Fruit fly (Drosophila melanogaster) whole organism, prepupa: ENCODE results near the gene mgr.

Source experiments
- Blimp-1 ChIP-seq: fragments of 200-800 bp; sonication (Bioruptor generic); optimal IDR thresholded peaks from 3 replicates; lab custom pipeline; 2017; ENCODE audit warnings: missing biosample characterization, missing genetic modification characterization, mild to moderate bottlenecking, moderate library complexity, missing genetic modification reagents
- CG10669 ChIP-seq: fragments of 200-800 bp; sonication (Bioruptor generic); optimal IDR thresholded peaks from 3 replicates; lab custom pipeline; 2018; ENCODE audit warnings: missing biosample characterization, mild to moderate bottlenecking, missing genetic modification characterization, moderate library complexity
- CG11762 ChIP-seq: fragments of 200-800 bp; sonication (Bioruptor generic); optimal IDR thresholded peaks from 3 replicates; lab custom pipeline; 2016; ENCODE audit warnings: missing biosample characterization, missing genetic modification characterization; ENCODE audit not compliant: insufficient read depth
- CG3032 ChIP-seq: fragments of 200-800 bp; optimal IDR thresholded peaks from 2 replicates; lab custom pipeline; 2019; ENCODE audit warnings: missing biosample characterization, mild to moderate bottlenecking, missing genetic modification characterization, moderate library complexity
- CG34406 ChIP-seq: fragments of 200-800 bp; sonication (Bioruptor generic); optimal IDR thresholded peaks from 3 replicates; lab custom pipeline; 2016; ENCODE audit warnings: missing biosample characterization, missing genetic modification characterization
- CG3919 ChIP-seq: fragments of 200-800 bp; sonication (Bioruptor generic); optimal IDR thresholded peaks from 3 replicates; lab custom pipeline; 2016; ENCODE audit warnings: missing biosample characterization, missing genetic modification characterization
- CG6163 ChIP-seq: fragments of 200-800 bp; sonication (Bioruptor generic); IDR thresholded peaks from 3 replicates; pipeline ENCODE4 v1.3.6; 2022; ENCODE audit warnings: missing biosample characterization, missing genetic modification characterization
- CG6792 ChIP-seq: fragments of 200-800 bp; sonication (Bioruptor generic); optimal IDR thresholded peaks from 3 replicates; lab custom pipeline; 2016; ENCODE audit warnings: missing biosample characterization, missing genetic modification characterization
- CG6808 ChIP-seq: fragments of 200-800 bp; sonication (Bioruptor generic); optimal IDR thresholded peaks from 3 replicates; lab custom pipeline; 2017; ENCODE audit warnings: missing biosample characterization, missing genetic modification characterization, mild to moderate bottlenecking, moderate library complexity, missing genetic modification reagents
- CG6854 ChIP-seq: fragments of 200-800 bp; sonication (Bioruptor generic); optimal IDR thresholded peaks from 2 replicates; lab custom pipeline; 2017; ENCODE audit warnings: missing biosample characterization, mild to moderate bottlenecking, missing genetic modification characterization
- CG7368 ChIP-seq: fragments of 200-800 bp; sonication (Bioruptor generic); optimal IDR thresholded peaks from 3 replicates; lab custom pipeline; 2016; ENCODE audit warnings: missing biosample characterization, missing genetic modification characterization
- CG8319 ChIP-seq: fragments of 200-800 bp; sonication (Bioruptor generic); optimal IDR thresholded peaks from 3 replicates; lab custom pipeline; 2016; ENCODE audit warnings: missing biosample characterization, missing genetic modification characterization
- CG9139 ChIP-seq: fragments of 200-800 bp; sonication (Bioruptor generic); optimal IDR thresholded peaks from 3 replicates; lab custom pipeline; 2017; ENCODE audit warnings: missing biosample characterization, mild to moderate bottlenecking, missing genetic modification characterization
- Eip78C ChIP-seq: fragments of 200-800 bp; sonication (Bioruptor generic); peaks from one replicate; lab custom pipeline; 2016; ENCODE audit warnings: missing biosample characterization, missing genetic modification characterization
- Ets96B ChIP-seq: fragments of 200-800 bp; optimal IDR thresholded peaks from 2 replicates; lab custom pipeline; 2019; ENCODE audit warnings: missing biosample characterization, mild to moderate bottlenecking, missing genetic modification characterization, moderate library complexity
- Lpt ChIP-seq: fragments of 200-800 bp; sonication (Bioruptor generic); optimal IDR thresholded peaks from 3 replicates; lab custom pipeline; 2016; ENCODE audit warnings: missing biosample characterization, missing genetic modification characterization
- Met ChIP-seq: fragments of 200-800 bp; sonication (Bioruptor generic); optimal IDR thresholded peaks from 3 replicates; lab custom pipeline; 2016; ENCODE audit warnings: missing biosample characterization, missing genetic modification characterization
- Smox ChIP-seq: fragments of 200-800 bp; sonication (Bioruptor generic); optimal IDR thresholded peaks from 3 replicates; lab custom pipeline; 2016; ENCODE audit warnings: missing biosample characterization, missing genetic modification characterization
- Sox15 ChIP-seq: fragments of 200-800 bp; sonication (Bioruptor generic); optimal IDR thresholded peaks from 3 replicates; lab custom pipeline; 2016; ENCODE audit warnings: missing biosample characterization, missing genetic modification characterization
- achi ChIP-seq: fragments of 200-800 bp; sonication (Bioruptor generic); optimal IDR thresholded peaks from 3 replicates; lab custom pipeline; 2016; ENCODE audit warnings: missing biosample characterization, missing genetic modification characterization
- cyc ChIP-seq: fragments of 200-800 bp; sonication (Bioruptor generic); optimal IDR thresholded peaks from 3 replicates; lab custom pipeline; 2016; ENCODE audit warnings: missing biosample characterization, missing genetic modification characterization
- dsx ChIP-seq: fragments of 200-800 bp; optimal IDR thresholded peaks from 3 replicates; lab custom pipeline; 2019; ENCODE audit warnings: missing biosample characterization, mild to moderate bottlenecking, missing genetic modification characterization, moderate library complexity; ENCODE audit not compliant: poor library complexity, severe bottlenecking
- eg ChIP-seq: fragments of 200-800 bp; sonication (Bioruptor generic); IDR thresholded peaks from 3 replicates; pipeline ENCODE4 v1.3.6; 2022; ENCODE audit warnings: missing biosample characterization, missing genetic modification characterization
- esn ChIP-seq: fragments of 200-800 bp; sonication (Bioruptor generic); optimal IDR thresholded peaks from 2 replicates; lab custom pipeline; 2016; ENCODE audit warnings: missing biosample characterization, mild to moderate bottlenecking, missing genetic modification characterization, moderate library complexity
- lz ChIP-seq: fragments of 200-800 bp; sonication (Bioruptor generic); optimal IDR thresholded peaks from 3 replicates; lab custom pipeline; 2016; ENCODE audit warnings: missing biosample characterization, missing genetic modification characterization
- ss ChIP-seq, 2 experiments: fragments of 200-800 bp; sonication (Bioruptor generic); optimal IDR thresholded peaks; 2 replicates in 1 of 2; 3 replicates in 1 of 2; lab custom pipeline; 2017 to 2018; ENCODE audit warnings: mild to moderate bottlenecking in 2 of 2, missing biosample characterization in 2 of 2, missing genetic modification characterization in 2 of 2, moderate library complexity in 1 of 2
- svp ChIP-seq: fragments of 200-800 bp; sonication (Bioruptor generic); peaks from one replicate; lab custom pipeline; 2016; ENCODE audit warnings: missing biosample characterization, missing genetic modification characterization
- topi ChIP-seq: fragments of 200-800 bp; sonication (Bioruptor generic); optimal IDR thresholded peaks from 3 replicates; lab custom pipeline; 2016; ENCODE audit warnings: missing biosample characterization, missing genetic modification characterization

mgr gene

DNA sequence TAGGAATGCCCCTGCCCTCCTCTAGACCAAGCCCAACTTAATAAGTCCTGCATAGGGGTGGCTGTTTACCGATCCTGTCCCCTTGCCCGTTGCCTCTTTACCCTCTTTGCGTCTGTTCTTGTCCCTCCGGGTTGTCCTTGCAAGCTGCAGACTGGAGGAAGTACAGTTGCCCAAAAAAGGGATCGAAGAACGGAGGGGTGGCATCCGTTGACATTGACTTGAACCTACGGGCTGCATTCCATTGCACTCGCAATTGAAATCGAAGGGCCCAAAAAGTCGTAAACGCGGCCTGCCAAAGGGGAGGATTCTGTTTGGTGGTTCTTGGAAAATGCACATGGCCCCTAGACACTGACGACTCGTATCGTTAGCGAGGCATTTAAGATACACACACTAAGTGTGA, 39.3 kb downstream of the mgr start:
- TF ChIP-seq CG8319 (GFP tag; lab: Kevin White, UChicago) (no peak), CG6792 (GFP tag; lab: Kevin White, UChicago) (no peak), Blimp-1 (GFP tag; lab: Kevin White, UChicago) (no peak), CG11762 (GFP tag; lab: Kevin White, UChicago) (no peak), CG9139 (GFP tag; lab: Kevin White, UChicago) (no peak), dsx (GFP tag; lab: Kevin White, UChicago) (no peak), eg (GFP tag; lab: Robert Waterston, UW) (no peak), CG6808 (GFP tag; lab: Kevin White, UChicago) (no peak)

DNA sequence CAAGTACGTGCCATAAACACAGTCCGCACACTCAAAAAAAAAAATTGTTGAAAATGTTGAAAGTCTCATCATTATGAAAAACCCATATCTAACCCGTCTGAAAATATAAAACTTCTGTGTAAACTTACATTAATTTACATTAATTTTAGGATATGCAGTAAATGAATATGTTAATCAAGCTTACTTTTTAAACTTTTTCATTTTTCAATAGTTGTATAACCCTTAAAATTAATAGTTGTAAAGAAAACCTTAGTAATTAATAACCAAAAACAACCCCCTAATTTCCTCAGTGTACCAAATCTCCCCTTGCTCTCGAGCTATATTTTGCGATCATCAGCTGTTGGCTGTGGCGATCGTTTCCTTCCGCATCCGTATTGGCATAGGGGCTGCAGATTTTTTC, 40.9 kb downstream of the mgr start:
- TF ChIP-seq Eip78C (peak; percentile 68), achi (peak; percentile 10), Ets96B (peak; percentile 0), CG8319 (GFP tag; lab: Kevin White, UChicago) (no peak), CG11762 (GFP tag; lab: Kevin White, UChicago) (no peak), esn (peak; percentile 4), svp (peak; percentile 55), CG34406 (GFP tag; lab: Kevin White, UChicago) (no peak)

DNA sequence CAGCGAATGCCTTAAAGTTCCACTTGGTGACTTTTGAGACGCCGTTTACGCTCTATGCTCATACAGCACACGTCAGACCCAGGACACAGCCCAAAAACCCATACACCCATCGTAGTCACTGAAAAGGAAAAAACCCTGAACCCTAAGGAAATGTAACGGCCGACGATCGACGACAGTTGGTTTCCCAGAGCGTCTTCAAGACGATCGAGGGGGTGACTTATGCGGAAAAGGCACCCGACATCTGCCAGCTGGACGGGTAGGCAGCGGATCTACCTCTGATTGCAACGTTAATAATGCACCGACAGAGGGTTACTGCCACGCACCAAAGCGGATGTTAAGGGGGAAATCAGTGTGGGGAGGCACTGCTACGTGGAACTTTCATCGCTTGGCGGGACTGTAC, 43.4 kb downstream of the mgr start:
- TF ChIP-seq CG3919 (GFP tag; lab: Kevin White, UChicago) (no peak), CG8319 (GFP tag; lab: Kevin White, UChicago) (no peak)

DNA sequence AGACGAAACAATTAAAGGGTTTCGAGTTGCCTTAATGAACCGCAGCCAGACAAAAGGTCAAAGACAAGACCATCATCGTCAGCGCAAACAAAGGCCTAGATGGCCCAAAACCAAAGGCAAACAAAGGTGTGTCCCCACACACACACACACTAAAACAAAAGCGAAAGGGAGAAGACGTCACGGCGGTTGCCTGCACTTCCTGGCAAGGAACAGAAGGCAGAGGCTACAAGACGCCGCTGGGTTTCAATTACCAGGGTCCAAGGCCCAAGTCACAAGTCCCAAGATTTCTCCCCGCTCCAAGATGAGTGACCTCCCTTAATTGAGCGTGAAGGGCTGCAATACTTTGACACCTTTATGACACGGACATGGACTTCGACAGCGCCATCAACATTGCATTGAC, 46.1 kb downstream of the mgr start:
- TF ChIP-seq CG34406 (GFP tag; lab: Kevin White, UChicago) (no peak), topi (GFP tag; lab: Kevin White, UChicago) (no peak), CG6792 (GFP tag; lab: Kevin White, UChicago) (no peak), Lpt (GFP tag; lab: Kevin White, UChicago) (no peak), cyc (GFP tag; lab: Kevin White, UChicago) (no peak), lz (no peak), ss (GFP tag; optimal IDR thresholded peaks at IDR 0.05; lab: Kevin White, UChicago) (no peak), CG6854 (no peak), CG7368 (GFP tag; lab: Kevin White, UChicago) (no peak), Sox15 (GFP tag; lab: Kevin White, UChicago) (no peak), CG6163 (no peak)
- TF ChIP-seq, all 60 proteins: peak for 0

- peak; percentile 9 for TF ChIP-seq Ets96B
- peak; percentile 6 for TF ChIP-seq Met (GFP tag; lab: Kevin White, UChicago)
- TF ChIP-seq CG6854: no peak
- TF ChIP-seq esn: no peak
- peak; percentile 55 for TF ChIP-seq Eip78C
- peak; percentile 25 for TF ChIP-seq CG10669 (GFP tag; lab: Kevin White, UChicago)
- TF ChIP-seq Smox (GFP tag; lab: Kevin White, UChicago): peak; percentile 18
- peak; percentile 20 for TF ChIP-seq CG3032 (tag; lab: Kevin White, UChicago)
- peak; percentile 38 for TF ChIP-seq svp
- TF ChIP-seq ss (GFP tag; optimal IDR thresholded peaks at IDR 0.05; lab: Kevin White, UChicago): no peak
- no peak for TF ChIP-seq Lpt (GFP tag; lab: Kevin White, UChicago)
Measured at dm6 chr3R:11361906-11362305, 47.8 kb downstream of the mgr start.
